Worm (Caenorhabditis elegans): ENCODE data around the gene mat-2.

The mat-2 gene

DNA sequence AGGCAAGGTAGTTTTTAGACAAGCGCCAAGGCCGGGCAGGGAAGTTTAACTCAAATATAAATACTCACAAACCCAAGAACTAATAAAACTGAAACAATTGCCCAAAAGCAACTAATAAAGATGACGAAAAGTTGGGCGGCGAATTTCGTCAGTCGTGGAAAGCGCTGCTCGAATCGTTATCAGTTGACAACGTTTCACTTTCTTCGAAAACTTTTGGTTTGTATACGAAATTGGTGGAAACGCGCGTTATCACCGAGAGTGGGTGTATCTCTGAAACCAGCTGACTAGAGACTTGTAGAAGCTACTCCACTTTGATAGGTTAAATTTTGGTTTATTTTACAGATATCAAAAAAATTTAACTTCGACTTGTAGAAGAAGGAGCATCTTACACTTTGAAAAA, 40.6 kb downstream of the mat-2 start (continued):
- no peak for TF ChIP-seq daf-12 (tag; optimal IDR thresholded peaks at IDR 0.05)
- no peak for TF ChIP-seq skn-1 (tag; optimal IDR thresholded peaks at IDR 0.05)
- no peak for TF ChIP-seq ceh-28 (tag; optimal IDR thresholded peaks at IDR 0.05)
- no peak for TF ChIP-seq T20F7.1 (GFP tag; optimal IDR thresholded peaks at IDR 0.05)

- TF ChIP-seq dmd-8 (GFP tag; IDR thresholded peaks at IDR 0.05) (no peak), jun-1 (tag; optimal IDR thresholded peaks at IDR 0.05) (peak; percentile 16), ctbp-1 (GFP tag; IDR thresholded peaks at IDR 0.05) (no peak), nhr-48 (tag; optimal IDR thresholded peaks at IDR 0.05) (peak; percentile 8), zip-11 (GFP tag; IDR thresholded peaks at IDR 0.05) (no peak), T26A8.4 (GFP tag; IDR thresholded peaks at IDR 0.05) (no peak), zip-2 (tag; optimal IDR thresholded peaks at IDR 0.05) (no peak), saeg-2 (GFP tag; IDR thresholded peaks at IDR 0.05) (no peak), snpc-4 (tag; optimal IDR thresholded peaks at IDR 0.05) (no peak), unc-130 (GFP tag; optimal IDR thresholded peaks at IDR 0.05) (no peak), mdl-1 (tag; optimal IDR thresholded peaks at IDR 0.05) (no peak), R02D3.7 (tag; optimal IDR thresholded peaks at IDR 0.05) (no peak), ceh-44 (GFP tag; IDR thresholded peaks at IDR 0.05) (no peak), D1046.2 (GFP tag; IDR thresholded peaks at IDR 0.05) (no peak), tra-1 (GFP tag; IDR thresholded peaks at IDR 0.05) (no peak), pha-4 (GFP tag; IDR thresholded peaks at IDR 0.05) (no peak), pha-4 (tag; optimal IDR thresholded peaks at IDR 0.05) (no peak), php-3 (GFP tag; IDR thresholded peaks at IDR 0.05) (0 out of 2 replicates have a peak, but pooled peaks have one; percentile 32), lin-39 (tag; optimal IDR thresholded peaks at IDR 0.05) (no peak), daf-8 (GFP tag; IDR thresholded peaks at IDR 0.05) (no peak), dpl-1 (GFP tag; optimal IDR thresholded peaks at IDR 0.05) (no peak), ama-1 (optimal IDR thresholded peaks at IDR 0.05) (no peak), zfp-3 (GFP tag; conservative IDR thresholded peaks at IDR 0.05) (no peak), mxl-3 (GFP tag; optimal IDR thresholded peaks at IDR 0.05) (no peak), duxl-1 (tag; optimal IDR thresholded peaks at IDR 0.05; ENCODE audit: poor library complexity) (no peak), dmd-6 (GFP tag; IDR thresholded peaks at IDR 0.05) (peak; percentile 52), gei-8 (GFP tag; optimal IDR thresholded peaks at IDR 0.05) (no peak), hlh-11 (tag; optimal IDR thresholded peaks at IDR 0.05) (peak; percentile 66), F37D6.2 (tag; optimal IDR thresholded peaks at IDR 0.05) (no peak), nhr-10 (tag; optimal IDR thresholded peaks at IDR 0.05) (peak; percentile 40), lin-13 (GFP tag; optimal IDR thresholded peaks at IDR 0.05) (no peak), nhr-28 (tag; optimal IDR thresholded peaks at IDR 0.05) (peak; percentile 47), daf-16 (GFP tag; optimal IDR thresholded peaks at IDR 0.05) (no peak), daf-16 (tag; optimal IDR thresholded peaks at IDR 0.05) (peak; percentile 63), lin-1 (GFP tag; IDR thresholded peaks at IDR 0.05) (no peak), hlh-30 (tag; optimal IDR thresholded peaks at IDR 0.05; ENCODE audit: insufficient read depth) (peak; percentile 56), F44E2.7 (GFP tag; IDR thresholded peaks at IDR 0.05) (no peak), lir-3 (tag; optimal IDR thresholded peaks at IDR 0.05) (no peak), ceh-32 (tag; optimal IDR thresholded peaks at IDR 0.05; ENCODE audit: poor library complexity) (no peak), zfp-2 (tag; optimal IDR thresholded peaks at IDR 0.05) (no peak), daf-12 (tag; optimal IDR thresholded peaks at IDR 0.05) (no peak), ces-1 (GFP tag; optimal IDR thresholded peaks at IDR 0.05) (no peak), dve-1 (tag; optimal IDR thresholded peaks at IDR 0.05; ENCODE audit: insufficient read depth) (peak; percentile 65), arid-1 (GFP tag; conservative IDR thresholded peaks at IDR 0.05) (no peak), unc-62 (GFP tag; optimal IDR thresholded peaks at IDR 0.05 in 1 of 2) (peak in 1 of 2 experiments; percentile 20), unc-62 (tag; optimal IDR thresholded peaks at IDR 0.05) (no peak), ceh-28 (tag; optimal IDR thresholded peaks at IDR 0.05) (no peak), nhr-25 (tag; optimal IDR thresholded peaks at IDR 0.05; ENCODE audit: borderline replicate concordance, insufficient read depth) (no peak), daf-19 (GFP tag; conservative IDR thresholded peaks at IDR 0.05) (no peak)
Measured at ce11 chrII:11153800-11154199, 41.3 kb downstream of the mat-2 start.

All from whole organism, L4 larva.